Fruit fly (Drosophila melanogaster) whole organism, pupa: ENCODE data around the gene ND-49.

Experiments used
- CG32121 ChIP-seq: fragments of 200-800 bp; sonication (Bioruptor generic); IDR thresholded peaks from 2 replicates; pipeline ENCODE4 v1.3.6; 2022; ENCODE audit warnings: missing biosample characterization, missing genetic modification characterization
- CG4496 ChIP-seq: fragments of 200-800 bp; sonication (Bioruptor generic); IDR thresholded peaks from 3 replicates; pipeline ENCODE4 v1.3.6; 2022; ENCODE audit warnings: missing biosample characterization, missing genetic modification characterization
- CG8301 ChIP-seq: fragments of 200-800 bp; sonication (Bioruptor generic); optimal IDR thresholded peaks from 2 replicates; lab custom pipeline; 2018; ENCODE audit warnings: missing biosample characterization, mild to moderate bottlenecking, missing genetic modification characterization
- CG9948 ChIP-seq: fragments of 200-800 bp; sonication (Bioruptor generic); optimal IDR thresholded peaks from 2 replicates; lab custom pipeline; 2018; ENCODE audit warnings: missing biosample characterization, mild to moderate bottlenecking, missing genetic modification characterization, moderate library complexity
- EcR ChIP-seq: fragments of 200-800 bp; sonication (Bioruptor generic); optimal IDR thresholded peaks from 3 replicates; lab custom pipeline; 2019; ENCODE audit warnings: missing biosample characterization, missing genetic modification characterization, mild to moderate bottlenecking, moderate library complexity, missing genetic modification reagents
- Ets98B ChIP-seq: fragments of 200-800 bp; sonication (Bioruptor generic); IDR thresholded peaks from 2 replicates; pipeline ENCODE4 v1.3.6; 2022; ENCODE audit warnings: missing biosample characterization, missing genetic modification characterization
- fd96Ca ChIP-seq: fragments of 200-800 bp; sonication (Bioruptor generic); IDR thresholded peaks from 3 replicates; pipeline ENCODE4 v1.3.6; 2022; ENCODE audit warnings: missing biosample characterization, missing genetic modification characterization

DNA sequence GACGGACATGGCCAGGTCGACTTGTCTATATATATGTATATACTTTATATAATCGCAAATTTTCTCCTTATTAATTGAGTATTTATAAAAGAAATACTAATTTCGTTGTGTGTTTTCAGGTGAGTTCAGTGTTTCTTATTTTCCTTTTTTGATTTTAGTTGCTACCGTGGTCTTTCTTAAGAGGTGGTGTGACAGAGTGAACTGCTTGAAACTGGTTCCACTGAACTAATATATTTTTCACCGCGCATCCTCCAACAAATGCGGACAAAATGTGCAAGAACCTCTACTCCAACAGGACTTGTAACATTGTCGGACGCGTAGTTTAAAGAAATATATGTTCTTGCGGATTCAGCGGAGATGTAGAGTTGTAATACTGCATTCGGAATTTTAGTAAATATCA lies 11.5 kb upstream of the ND-49 start, which contains the start of gene CG1909:
- TF ChIP-seq CG8301 (tag; lab: Kevin White, UChicago) (no peak), CG32121 (no peak), EcR (GFP tag; lab: Kevin White, UChicago) (no peak), fd96Ca (GFP tag; lab: Robert Waterston, UW) (no peak), Ets98B (GFP tag; lab: Robert Waterston, UW) (no peak), CG9948 (tag; lab: Kevin White, UChicago) (no peak), CG4496 (GFP tag; lab: Robert Waterston, UW) (no peak)
